Worm (Caenorhabditis elegans): ENCODE measurements around the gene C35D6.4.

ce11 chrIV:16388136-16388635 is 37.4 kb downstream of the C35D6.4 start:
- TF ChIP-seq snpc-4 (tag; optimal IDR thresholded peaks at IDR 0.05) = no peak
- TF ChIP-seq nhr-28 (tag; optimal IDR thresholded peaks at IDR 0.05) = no peak
- TF ChIP-seq unc-39 (tag; optimal IDR thresholded peaks at IDR 0.05) = no peak
- TF ChIP-seq nhr-2 (tag; optimal IDR thresholded peaks at IDR 0.05) = no peak
- no peak for TF ChIP-seq nhr-76 (tag; optimal IDR thresholded peaks at IDR 0.05)
